Fruit fly (Drosophila melanogaster): ENCODE data around the gene CG3808.
A peak's percentile ranks its signal among the peaks of the same experiment; 100 is the strongest.

The CG3808 gene

DNA sequence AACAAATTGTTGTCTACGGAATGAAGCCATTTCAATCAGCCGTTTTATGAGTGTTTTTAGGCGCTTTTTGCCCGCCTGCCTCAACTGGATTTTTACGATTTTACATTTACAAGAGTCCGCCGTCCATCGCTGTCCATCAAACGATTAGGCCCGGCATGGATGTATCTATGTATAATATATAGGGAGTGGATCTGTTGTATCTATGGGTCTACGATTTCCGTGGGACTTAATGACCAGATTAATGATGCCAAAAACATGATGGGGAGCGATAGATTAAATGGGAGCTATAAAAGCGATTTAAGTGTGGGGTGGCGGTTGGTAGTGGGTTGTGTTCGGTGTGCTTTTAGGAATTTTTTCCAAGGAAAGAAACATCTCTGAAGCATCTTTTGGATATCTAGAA is 48.4 kb upstream of the CG3808 start:
- TF ChIP-seq seq (GFP tag; IDR thresholded peaks at IDR 0.05) (no peak), stwl (tag; optimal IDR thresholded peaks at IDR 0.05) (no peak), abd-A (tag; optimal IDR thresholded peaks at IDR 0.05) (peak; percentile 63), CG13894 (tag; optimal IDR thresholded peaks at IDR 0.05) (peak; percentile 100), Abd-B (GFP tag; optimal IDR thresholded peaks at IDR 0.05) (peak; percentile 12), Usf (GFP tag; optimal IDR thresholded peaks at IDR 0.05) (no peak), ab (GFP tag; optimal IDR thresholded peaks at IDR 0.05) (no peak), CG17361 (GFP tag; IDR thresholded peaks at IDR 0.05) (no peak), Poxn (GFP tag; IDR thresholded peaks at IDR 0.05) (no peak), oc (tag; optimal IDR thresholded peaks at IDR 0.05) (peak; percentile 68), CG12769 (tag; optimal IDR thresholded peaks at IDR 0.05) (peak; percentile 52), sd (tag; optimal IDR thresholded peaks at IDR 0.05) (peak; percentile 42), eve (GFP tag; optimal IDR thresholded peaks at IDR 0.05) (peak in 1 of 2 experiments; percentile 65), grn (GFP tag; optimal IDR thresholded peaks at IDR 0.05) (peak; percentile 56), CG12236 (GFP tag; optimal IDR thresholded peaks at IDR 0.05) (no peak), sr (GFP tag; IDR thresholded peaks at IDR 0.05) (0 out of 3 replicates have a peak, but pooled peaks have one; percentile 22)

DNA sequence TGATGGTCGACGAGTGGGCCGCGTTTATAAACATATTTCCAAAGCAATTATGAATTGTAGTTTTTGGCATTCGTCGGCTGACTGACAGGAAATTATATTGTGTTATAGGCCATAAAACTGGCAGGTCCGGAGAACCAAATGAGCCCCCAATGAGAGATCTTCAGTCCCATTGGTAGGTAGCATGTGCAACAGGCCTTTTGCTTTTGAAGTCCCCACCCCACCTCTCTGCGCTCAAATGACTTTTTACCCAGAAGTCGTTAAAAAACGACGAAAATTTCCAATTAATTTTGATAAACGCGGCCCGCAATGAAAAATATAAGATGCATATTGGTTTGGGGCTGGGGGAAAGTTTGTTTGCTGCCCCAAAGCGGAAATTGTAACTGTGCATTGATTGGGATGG is 47.8 kb upstream of the CG3808 start:
- peak; percentile 7 for TF ChIP-seq Med (GFP tag)
- TF ChIP-seq CG12659 (GFP tag; optimal IDR thresholded peaks at IDR 0.05), result no peak
- TF ChIP-seq CG9932 (GFP tag; IDR thresholded peaks at IDR 0.05), result 0 out of 2 replicates have a peak, but pooled peaks have one; percentile 5
- no peak for TF ChIP-seq CG33557 (GFP tag; optimal IDR thresholded peaks at IDR 0.05)
- peak; percentile 65 for TF ChIP-seq Ets65A (GFP tag)
- TF ChIP-seq chinmo (GFP tag; IDR thresholded peaks at IDR 0.05; ENCODE audit: partially characterized antibody), result 0 out of 4 replicates have a peak, but pooled peaks have one; percentile 37
- no peak for TF ChIP-seq Opbp (GFP tag; IDR thresholded peaks at IDR 0.05; ENCODE audit: partially characterized antibody)
- TF ChIP-seq Stat92E (GFP tag; optimal IDR thresholded peaks at IDR 0.05), result peak in 1 of 3 experiments; percentile 85
- peak; percentile 21 for TF ChIP-seq CG4328 (GFP tag; optimal IDR thresholded peaks at IDR 0.05)
- peak; percentile 71 for TF ChIP-seq kni (GFP tag; optimal IDR thresholded peaks at IDR 0.05)
- TF ChIP-seq crol (GFP tag; IDR thresholded peaks at IDR 0.05), result peak; percentile 34; the same call in 1 of the 2 replicates

DNA sequence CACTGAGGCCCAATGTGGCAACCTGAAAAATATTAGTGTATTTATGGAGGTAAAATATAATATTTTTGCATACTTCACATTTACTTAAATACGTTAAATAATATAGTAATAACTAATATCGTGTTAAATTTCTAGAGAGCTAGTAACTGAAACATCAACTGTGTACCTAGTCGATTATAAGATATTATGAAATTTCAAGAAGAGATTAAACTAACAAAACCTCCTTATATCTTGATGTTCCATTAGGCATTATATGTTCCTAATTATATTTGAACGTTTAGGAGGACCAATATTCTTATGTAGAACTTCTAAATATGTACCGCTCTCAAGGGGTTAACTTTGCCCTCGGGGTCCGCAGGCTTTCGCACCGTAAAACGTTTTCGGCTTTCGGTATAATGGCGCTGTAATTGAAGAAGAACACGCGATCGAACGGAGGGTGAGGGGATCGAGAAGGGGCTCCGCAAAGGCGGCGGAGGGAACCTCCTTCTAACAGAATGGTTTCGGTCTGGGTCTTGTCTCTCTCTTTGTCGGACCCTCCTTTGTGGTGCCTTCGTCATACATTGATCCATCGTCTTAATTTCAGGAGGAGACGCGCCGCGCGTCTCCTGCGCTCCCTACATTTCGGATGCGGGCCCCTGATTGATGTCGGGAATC is 46.1 kb upstream of the CG3808 start:
- no peak for TF ChIP-seq vfl (GFP tag; optimal IDR thresholded peaks at IDR 0.05)
- peak; percentile 22 for TF ChIP-seq gcm (GFP tag; optimal IDR thresholded peaks at IDR 0.05)
- TF ChIP-seq corto (GFP tag; optimal IDR thresholded peaks at IDR 0.05), result peak; percentile 54
- peak; percentile 66 for TF ChIP-seq lbe (GFP tag; optimal IDR thresholded peaks at IDR 0.05)
- TF ChIP-seq Med (GFP tag), result peak; percentile 47
- TF ChIP-seq rib (GFP tag; IDR thresholded peaks at IDR 0.05), result no peak
- TF ChIP-seq Hmr (GFP tag; optimal IDR thresholded peaks at IDR 0.05), result no peak
- TF ChIP-seq nerfin-1 (tag; optimal IDR thresholded peaks at IDR 0.05), result no peak
- no peak for TF ChIP-seq CG31388 (GFP tag; optimal IDR thresholded peaks at IDR 0.05)
- TF ChIP-seq nom (GFP tag; optimal IDR thresholded peaks at IDR 0.05), result peak; percentile 14
- no peak for TF ChIP-seq Hmx (GFP tag; optimal IDR thresholded peaks at IDR 0.05)
- TF ChIP-seq crol (GFP tag; IDR thresholded peaks at IDR 0.05), result peak; percentile 73
- peak; percentile 7 for TF ChIP-seq CG2120 (GFP tag; optimal IDR thresholded peaks at IDR 0.05)
- TF ChIP-seq CG6272 (GFP tag; IDR thresholded peaks at IDR 0.05), result no peak
